Worm (Caenorhabditis elegans) whole organism, L4 larva: Measurements from ENCODE around the gene hhat-2.

Source experiments
- F26F4.8 ChIP-seq: fragments of 200-800 bp; sonication (Bioruptor generic); conservative IDR thresholded peaks from 2 replicates; pipeline ENCODE4 v1.3.6; 2022; ENCODE audit warnings: missing genetic modification characterization, missing compliant biosample characterization
- F44E2.7 ChIP-seq: fragments of 200-800 bp; sonication (Bioruptor generic); IDR thresholded peaks from 2 replicates; pipeline ENCODE4 v2.1.2; 2022; ENCODE audit warnings: missing genetic modification characterization, missing compliant biosample characterization
- F49E8.2 ChIP-seq: sonication (generic microtip); optimal IDR thresholded peaks from 2 replicates; lab custom pipeline; 2016; ENCODE audit warnings: missing compliant biosample characterization, mild to moderate bottlenecking, missing genetic modification characterization, borderline replicate concordance
- T26A8.4 ChIP-seq: fragments of 200-800 bp; sonication (Bioruptor generic); IDR thresholded peaks from 2 replicates; pipeline ENCODE4 v1.3.6; 2022; ENCODE audit warnings: missing genetic modification characterization, missing compliant biosample characterization
- Y48G9A.11 ChIP-seq: fragments of 200-800 bp; sonication (Bioruptor generic); IDR thresholded peaks from 2 replicates; pipeline ENCODE4 v1.3.6; 2022; ENCODE audit warnings: missing genetic modification reagents, missing genetic modification characterization, missing compliant biosample characterization
- Y75B8A.6 ChIP-seq: fragments of 200-800 bp; sonication (Bioruptor generic); IDR thresholded peaks from 2 replicates; pipeline ENCODE4 v1.3.6; 2022; ENCODE audit warnings: missing genetic modification reagents, missing genetic modification characterization, missing compliant biosample characterization
- ZK337.2 ChIP-seq: fragments of 200-800 bp; sonication (Bioruptor generic); IDR thresholded peaks from 2 replicates; pipeline ENCODE4 v1.3.6; 2022; ENCODE audit warnings: missing genetic modification reagents, missing genetic modification characterization, missing compliant biosample characterization
- ceh-44 ChIP-seq: fragments of 200-800 bp; sonication (Bioruptor generic); IDR thresholded peaks from 2 replicates; pipeline ENCODE4 v1.3.6; 2022; ENCODE audit warnings: missing genetic modification reagents, missing genetic modification characterization, missing compliant biosample characterization
- ces-1 ChIP-seq: fragments of 150-350 bp; sonication (generic microtip); optimal IDR thresholded peaks from 4 replicates; lab custom pipeline; 2014; ENCODE audit warnings: missing biosample characterization, missing genetic modification reagents, missing genetic modification characterization
- cey-2 ChIP-seq: sonication (generic microtip); optimal IDR thresholded peaks from 3 replicates; lab custom pipeline; 2017; ENCODE audit warnings: missing genetic modification characterization, mild to moderate bottlenecking, missing compliant biosample characterization, antibody characterized with exemption, borderline replicate concordance; ENCODE audit not compliant: insufficient read depth
- daf-12 ChIP-seq: fragments of 150-350 bp; optimal IDR thresholded peaks from 2 replicates; lab custom pipeline; 2014; ENCODE audit warnings: missing biosample characterization, missing genetic modification reagents, missing genetic modification characterization
- daf-16 ChIP-seq, 3 experiments: sonication (generic microtip); optimal IDR thresholded peaks; 2 replicates each; lab custom pipeline; 2016 to 2017; ENCODE audit warnings: missing genetic modification characterization in 3 of 3, missing genetic modification reagents in 3 of 3, mild to moderate bottlenecking in 2 of 3, missing compliant biosample characterization in 2 of 3, missing biosample characterization in 1 of 3, moderate library complexity in 1 of 3
- daf-8 ChIP-seq: fragments of 200-800 bp; sonication (Bioruptor generic); IDR thresholded peaks from 2 replicates; pipeline ENCODE4 v1.3.6; 2022; ENCODE audit warnings: missing genetic modification characterization, missing compliant biosample characterization
- dmd-6 ChIP-seq: fragments of 200-800 bp; sonication (Bioruptor generic); IDR thresholded peaks from 2 replicates; pipeline ENCODE4 v1.3.6; 2022; ENCODE audit warnings: missing genetic modification reagents, missing genetic modification characterization, missing compliant biosample characterization
- dmd-8 ChIP-seq: fragments of 200-800 bp; sonication (Bioruptor generic); IDR thresholded peaks from 2 replicates; pipeline ENCODE4 v1.3.6; 2022; ENCODE audit warnings: missing genetic modification characterization, missing compliant biosample characterization
- dmd-9 ChIP-seq: fragments of 200-800 bp; sonication (Bioruptor generic); IDR thresholded peaks from 2 replicates; pipeline ENCODE4 v1.3.6; 2022; ENCODE audit warnings: missing genetic modification reagents, missing genetic modification characterization, missing compliant biosample characterization
- duxl-1 ChIP-seq: sonication (generic microtip); optimal IDR thresholded peaks from 2 replicates; lab custom pipeline; 2016; ENCODE audit warnings: mild to moderate bottlenecking, missing genetic modification characterization, moderate library complexity, missing compliant biosample characterization; ENCODE audit not compliant: poor library complexity
- egl-43 ChIP-seq: fragments of 200-800 bp; sonication (Bioruptor generic); IDR thresholded peaks from 2 replicates; pipeline ENCODE4 v1.3.6; 2022; ENCODE audit warnings: missing genetic modification reagents, missing genetic modification characterization, missing compliant biosample characterization
- fkh-10 ChIP-seq: fragments of 150-350 bp; optimal IDR thresholded peaks from 2 replicates; lab custom pipeline; 2014; ENCODE audit warnings: missing biosample characterization, missing genetic modification reagents, missing genetic modification characterization
- hif-1 ChIP-seq, 2 experiments: sonication (generic microtip); optimal IDR thresholded peaks; 2 replicates each; lab custom pipeline; 2016 to 2017; ENCODE audit warnings: missing compliant biosample characterization in 2 of 2, missing genetic modification characterization in 2 of 2, missing genetic modification reagents in 2 of 2, missing genotype in 2 of 2, mild to moderate bottlenecking in 1 of 2
- hlh-30 ChIP-seq: sonication (generic microtip); optimal IDR thresholded peaks from 2 replicates; lab custom pipeline; 2017; ENCODE audit warnings: antibody characterized with exemption, mild to moderate bottlenecking, missing genetic modification characterization, missing compliant biosample characterization; ENCODE audit not compliant: insufficient read depth
- hmg-1.1 ChIP-seq: fragments of 200-800 bp; sonication (Bioruptor generic); IDR thresholded peaks from 2 replicates; pipeline ENCODE4 v1.3.6; 2022; ENCODE audit warnings: missing genetic modification reagents, missing genetic modification characterization, missing compliant biosample characterization
- jun-1 ChIP-seq: fragments of 150-350 bp; optimal IDR thresholded peaks from 2 replicates; lab custom pipeline; 2014; ENCODE audit warnings: missing biosample characterization, missing genetic modification reagents, missing genetic modification characterization
- lin-29 ChIP-seq: fragments of 200-800 bp; sonication (Bioruptor generic); IDR thresholded peaks from 2 replicates; pipeline ENCODE4 v1.3.6; 2022; ENCODE audit warnings: missing genetic modification reagents, missing genetic modification characterization, missing compliant biosample characterization
- lin-39 ChIP-seq: fragments of 150-350 bp; optimal IDR thresholded peaks from 2 replicates; lab custom pipeline; 2014; ENCODE audit warnings: missing biosample characterization, missing genetic modification reagents, missing genetic modification characterization
- mdl-1 ChIP-seq, 2 experiments: fragments of 150-350 bp in 1 of 2; sonication (generic microtip) in 1 of 2; optimal IDR thresholded peaks; 2 replicates each; lab custom pipeline; 2014 to 2017; ENCODE audit warnings: missing biosample characterization in 2 of 2, missing genetic modification characterization in 2 of 2
- mdt-29 ChIP-seq: fragments of 200-800 bp; sonication (Bioruptor generic); IDR thresholded peaks from 2 replicates; pipeline ENCODE4 v1.3.6; 2022; ENCODE audit warnings: missing genetic modification reagents, missing genetic modification characterization, missing compliant biosample characterization
- mes-2 ChIP-seq: sonication (generic microtip); optimal IDR thresholded peaks from 2 replicates; lab custom pipeline; 2016; ENCODE audit warnings: missing genotype, mild to moderate bottlenecking, missing genetic modification characterization, missing compliant biosample characterization; ENCODE audit not compliant: poor library complexity, severe bottlenecking
- mxl-2 ChIP-seq: fragments of 200-800 bp; sonication (Bioruptor generic); conservative IDR thresholded peaks from 2 replicates; pipeline ENCODE4 v1.3.6; 2022; ENCODE audit warnings: missing genetic modification reagents, missing genetic modification characterization, missing compliant biosample characterization
- mxl-3 ChIP-seq: fragments of 200-800 bp; sonication (Bioruptor generic); optimal IDR thresholded peaks from 2 replicates; lab custom pipeline; 2018; ENCODE audit warnings: mild to moderate bottlenecking, missing genetic modification characterization, missing compliant biosample characterization
- nhr-102 ChIP-seq: sonication (generic microtip); optimal IDR thresholded peaks from 2 replicates; lab custom pipeline; 2016; ENCODE audit warnings: mild to moderate bottlenecking, missing genetic modification characterization, moderate library complexity, missing compliant biosample characterization
- nhr-11 ChIP-seq: fragments of 150-350 bp; optimal IDR thresholded peaks from 2 replicates; lab custom pipeline; 2014; ENCODE audit warnings: missing biosample characterization, missing genetic modification characterization
- nhr-111 ChIP-seq: fragments of 200-800 bp; sonication (Bioruptor generic); optimal IDR thresholded peaks from 2 replicates; lab custom pipeline; 2018; ENCODE audit warnings: mild to moderate bottlenecking, missing genetic modification characterization, missing compliant biosample characterization
- nhr-25 ChIP-seq: sonication (generic microtip); optimal IDR thresholded peaks from 2 replicates; lab custom pipeline; 2017; ENCODE audit warnings: missing genetic modification characterization, mild to moderate bottlenecking, missing compliant biosample characterization, antibody characterized with exemption, moderate library complexity, borderline replicate concordance; ENCODE audit not compliant: insufficient read depth
- nhr-28 ChIP-seq: fragments of 150-350 bp; optimal IDR thresholded peaks from 2 replicates; lab custom pipeline; 2014; ENCODE audit warnings: missing biosample characterization, missing genetic modification characterization
- nhr-48 ChIP-seq: sonication (generic microtip); optimal IDR thresholded peaks from 2 replicates; lab custom pipeline; 2016; ENCODE audit warnings: mild to moderate bottlenecking, missing genetic modification characterization, missing compliant biosample characterization
- nhr-76 ChIP-seq: fragments of 150-350 bp; optimal IDR thresholded peaks from 2 replicates; lab custom pipeline; 2014; ENCODE audit warnings: missing biosample characterization, missing genetic modification characterization
- pha-4 ChIP-seq, 2 experiments: fragments of 150-350 bp in 1 of 2; fragments of 200-800 bp in 1 of 2; sonication (Bioruptor generic) in 1 of 2; IDR thresholded peaks in 1 of 2; optimal IDR thresholded peaks in 1 of 2; 2 replicates each; pipeline versions ENCODE4 v1.3.6 to Lab custom; 2014 to 2022; ENCODE audit warnings: missing genetic modification characterization in 2 of 2, missing genetic modification reagents in 2 of 2, missing biosample characterization in 1 of 2, missing compliant biosample characterization in 1 of 2
- pqm-1 ChIP-seq: sonication (generic microtip); optimal IDR thresholded peaks from 2 replicates; lab custom pipeline; 2017; ENCODE audit warnings: missing biosample characterization, missing genetic modification characterization
- saeg-2 ChIP-seq: fragments of 200-800 bp; sonication (Bioruptor generic); IDR thresholded peaks from 2 replicates; pipeline ENCODE4 v1.3.6; 2022; ENCODE audit warnings: missing genetic modification reagents, missing genetic modification characterization, missing compliant biosample characterization
- set-16 ChIP-seq: fragments of 200-800 bp; sonication (Bioruptor generic); IDR thresholded peaks from 2 replicates; pipeline ENCODE4 v1.3.6; 2022; ENCODE audit warnings: missing genetic modification reagents, missing genetic modification characterization, missing compliant biosample characterization
- skn-1 ChIP-seq: fragments of 150-350 bp; optimal IDR thresholded peaks from 2 replicates; lab custom pipeline; 2014; ENCODE audit warnings: missing biosample characterization, missing genetic modification characterization
- tra-1 ChIP-seq: fragments of 200-800 bp; sonication (Bioruptor generic); IDR thresholded peaks from 2 replicates; pipeline ENCODE4 v1.3.6; 2022; ENCODE audit warnings: missing genetic modification reagents, missing genetic modification characterization, missing compliant biosample characterization
- unc-39 ChIP-seq: sonication (generic microtip); optimal IDR thresholded peaks from 2 replicates; lab custom pipeline; 2017; ENCODE audit warnings: missing biosample characterization, missing genetic modification characterization
- unc-62 ChIP-seq, 3 experiments: fragments of 150-350 bp in 1 of 3; sonication (generic microtip); optimal IDR thresholded peaks in 2 of 3; peaks in 1 of 3; 1 replicate in 1 of 3; 2 replicates in 2 of 3; lab custom pipeline; 2014 to 2017; ENCODE audit warnings: missing biosample characterization in 3 of 3, missing genetic modification characterization in 3 of 3, missing genetic modification reagents in 3 of 3, missing genotype in 1 of 3
- zip-2 ChIP-seq: fragments of 150-350 bp; optimal IDR thresholded peaks from 2 replicates; lab custom pipeline; 2014; ENCODE audit warnings: missing biosample characterization, missing genetic modification characterization

Gene hhat-2

ce11 chrIV:14786374-14787136, 42.4 kb downstream of the hhat-2 start, which contains the start of gene melo-1 (continued):
- no peak for TF ChIP-seq ceh-44 (GFP tag; lab: Robert Waterston, UW)
- peak; percentile 50 for TF ChIP-seq nhr-28
- TF ChIP-seq ces-1 (GFP tag; lab: Kevin White, UChicago), result no peak
- no peak for TF ChIP-seq daf-16 (GFP tag; optimal IDR thresholded peaks at IDR 0.05; lab: Kevin White, UChicago)
- TF ChIP-seq daf-16 (tag; optimal IDR thresholded peaks at IDR 0.05; lab: Kevin White, UChicago), result peak; percentile 14
- no peak for TF ChIP-seq saeg-2 (GFP tag; lab: Robert Waterston, UW)
- no peak for TF ChIP-seq dmd-9 (GFP tag; lab: Robert Waterston, UW)
- no peak for TF ChIP-seq nhr-111 (GFP tag; lab: Kevin White, UChicago)
- TF ChIP-seq F49E8.2, result no peak
- no peak for TF ChIP-seq cey-2
- no peak for TF ChIP-seq fkh-10
- no peak for TF ChIP-seq daf-12
- TF ChIP-seq pqm-1 (tag; lab: Kevin White, UChicago), result peak; percentile 18
- no peak for TF ChIP-seq pha-4 (GFP tag; IDR thresholded peaks at IDR 0.05; lab: Robert Waterston, UW)
- no peak for TF ChIP-seq pha-4 (tag; optimal IDR thresholded peaks at IDR 0.05; lab: Kevin White, UChicago)
- no peak for TF ChIP-seq nhr-48 (tag; lab: Kevin White, UChicago)
- peak; percentile 27 for TF ChIP-seq hlh-30 (tag; lab: Kevin White, UChicago)
- no peak for TF ChIP-seq lin-29 (GFP tag; lab: Robert Waterston, UW)
- TF ChIP-seq unc-39 (tag; lab: Kevin White, UChicago), result no peak
- 0 out of 2 replicates have a peak, but pooled peaks have one; percentile 12 for TF ChIP-seq T26A8.4 (GFP tag; lab: Robert Waterston, UW)
- TF ChIP-seq F44E2.7 (GFP tag; lab: Robert Waterston, UW), result no peak
- no peak for TF ChIP-seq lin-39 (tag; lab: Kevin White, UChicago)
- TF ChIP-seq daf-8 (GFP tag; lab: Robert Waterston, UW), result no peak
- no peak for TF ChIP-seq nhr-25 (tag; lab: Kevin White, UChicago)
- TF ChIP-seq Y48G9A.11 (GFP tag; lab: Robert Waterston, UW), result no peak
- peak; percentile 69 for TF ChIP-seq hmg-1.1
- no peak for TF ChIP-seq zip-2 (tag; lab: Kevin White, UChicago)
- no peak for TF ChIP-seq mdt-29 (GFP tag; lab: Robert Waterston, UW)
- peak in 1 of 2 experiments; percentile 98 for TF ChIP-seq unc-62 (GFP tag; optimal IDR thresholded peaks at IDR 0.05 in 1 of 2; lab: Kevin White, UChicago)
- no peak for TF ChIP-seq unc-62 (tag; optimal IDR thresholded peaks at IDR 0.05; lab: Kevin White, UChicago)
- TF ChIP-seq dmd-8 (GFP tag; lab: Robert Waterston, UW), result no peak
- TF ChIP-seq jun-1 (tag; lab: Kevin White, UChicago), result peak; percentile 4
- no peak for TF ChIP-seq mxl-3
- no peak for TF ChIP-seq duxl-1
- peak; percentile 23; the same call in 1 of the 2 replicates for TF ChIP-seq dmd-6 (GFP tag; lab: Robert Waterston, UW)
- TF ChIP-seq tra-1, result no peak
- TF ChIP-seq skn-1 (tag; lab: Kevin White, UChicago), result no peak
- TF ChIP-seq nhr-102 (tag; lab: Kevin White, UChicago), result no peak
- no peak for TF ChIP-seq nhr-76 (tag; lab: Kevin White, UChicago)
- no peak for TF ChIP-seq egl-43 (GFP tag; lab: Robert Waterston, UW)
- TF ChIP-seq hif-1 (tag; optimal IDR thresholded peaks at IDR 0.05; lab: Kevin White, UChicago), result peak in 1 of 2 experiments; percentile 7
- peak; percentile 31 for TF ChIP-seq mes-2 (tag; lab: Kevin White, UChicago)
- no peak for TF ChIP-seq ZK337.2 (GFP tag; lab: Robert Waterston, UW)
- TF ChIP-seq nhr-11 (tag; lab: Kevin White, UChicago), result no peak
- TF ChIP-seq F26F4.8 (GFP tag; lab: Robert Waterston, UW), result no peak
- no peak for TF ChIP-seq mxl-2 (GFP tag; lab: Robert Waterston, UW)
- TF ChIP-seq Y75B8A.6 (GFP tag; lab: Robert Waterston, UW), result no peak
- no peak for TF ChIP-seq mdl-1 (tag; optimal IDR thresholded peaks at IDR 0.05; lab: Kevin White, UChicago)
- TF ChIP-seq set-16, result no peak
